Worm (Caenorhabditis elegans): ENCODE results near the gene srz-54.

ce11 chrV:17016787-17017186, 36.3 kb downstream of the srz-54 start, which contains the start of gene srh-97:
- TF ChIP-seq dve-1 (tag; optimal IDR thresholded peaks at IDR 0.05) (no peak), lim-6 (tag; optimal IDR thresholded peaks at IDR 0.05) (no peak), syd-9 (tag; optimal IDR thresholded peaks at IDR 0.05) (no peak), hlh-30 (tag; optimal IDR thresholded peaks at IDR 0.05; ENCODE audit: insufficient read depth) (no peak), ama-1 (optimal IDR thresholded peaks at IDR 0.05) (no peak), pax-1 (tag; optimal IDR thresholded peaks at IDR 0.05) (no peak), nfya-1 (tag; optimal IDR thresholded peaks at IDR 0.05) (no peak), pha-4 (tag; optimal IDR thresholded peaks at IDR 0.05) (no peak), nhr-11 (tag; optimal IDR thresholded peaks at IDR 0.05) (no peak), hlh-6 (tag; optimal IDR thresholded peaks at IDR 0.05) (no peak), nhr-232 (tag; optimal IDR thresholded peaks at IDR 0.05) (no peak), T23F11.4 (GFP tag; optimal IDR thresholded peaks at IDR 0.05) (no peak), sdc-2 (tag; optimal IDR thresholded peaks at IDR 0.05) (no peak), tbx-2 (tag; optimal IDR thresholded peaks at IDR 0.05) (no peak)

Data from whole organism, late embryonic.